Fruit fly (Drosophila melanogaster) whole organism, embryonic: ENCODE results near the gene Bdp1.

Experiments
- CG10147 ChIP-seq: fragments of 200-800 bp; sonication (Bioruptor generic); optimal IDR thresholded peaks from 2 replicates; lab custom pipeline; 2019; ENCODE audit warnings: missing biosample characterization, mild to moderate bottlenecking, missing genetic modification characterization, moderate library complexity
- CG11504 ChIP-seq: fragments of 200-800 bp; sonication (Bioruptor generic); optimal IDR thresholded peaks from 3 replicates; lab custom pipeline; 2019; ENCODE audit warnings: missing biosample characterization, mild to moderate bottlenecking, missing genetic modification characterization, moderate library complexity
- CG12299 ChIP-seq: fragments of 200-800 bp; sonication (Bioruptor generic); optimal IDR thresholded peaks from 2 replicates; lab custom pipeline; 2018; ENCODE audit warnings: missing biosample characterization, mild to moderate bottlenecking, missing genetic modification characterization
- CG13123 ChIP-seq: fragments of 200-800 bp; sonication (Bioruptor generic); optimal IDR thresholded peaks from 2 replicates; lab custom pipeline; 2016; ENCODE audit warnings: missing biosample characterization, missing genetic modification characterization
- CG13296 ChIP-seq: fragments of 200-800 bp; sonication (Bioruptor generic); optimal IDR thresholded peaks from 3 replicates; lab custom pipeline; 2018; ENCODE audit warnings: missing biosample characterization, mild to moderate bottlenecking, missing genetic modification characterization
- CG13894 ChIP-seq: fragments of 200-800 bp; sonication (Bioruptor generic); optimal IDR thresholded peaks from 3 replicates; lab custom pipeline; 2018; ENCODE audit warnings: missing biosample characterization, mild to moderate bottlenecking, missing genetic modification characterization, moderate library complexity
- CG14441 ChIP-seq: fragments of 200-800 bp; sonication (Bioruptor generic); IDR thresholded peaks from 2 replicates; pipeline ENCODE4 v1.3.6; 2022; ENCODE audit warnings: missing biosample characterization, missing genetic modification characterization
- CG17328 ChIP-seq: fragments of 200-800 bp; sonication (Bioruptor generic); IDR thresholded peaks from 2 replicates; pipeline ENCODE4 v1.3.6; 2022; ENCODE audit warnings: missing biosample characterization, missing genetic modification characterization
- CG2120 ChIP-seq: fragments of 200-800 bp; sonication (Bioruptor generic); optimal IDR thresholded peaks from 3 replicates; lab custom pipeline; 2016; ENCODE audit warnings: missing biosample characterization, missing genetic modification characterization
- CG33213 ChIP-seq: fragments of 200-800 bp; sonication (Bioruptor generic); optimal IDR thresholded peaks from 3 replicates; lab custom pipeline; 2016; ENCODE audit warnings: missing biosample characterization, missing genetic modification characterization
- CG3838 ChIP-seq: fragments of 200-800 bp; sonication (Bioruptor generic); optimal IDR thresholded peaks from 3 replicates; lab custom pipeline; 2016; ENCODE audit warnings: missing biosample characterization, missing genetic modification characterization
- CG43689 ChIP-seq: fragments of 200-800 bp; sonication (Bioruptor generic); IDR thresholded peaks from 2 replicates; pipeline ENCODE4 v1.3.6; 2022; ENCODE audit warnings: missing biosample characterization, missing genetic modification characterization
- CG4820 ChIP-seq: fragments of 200-800 bp; sonication (Bioruptor generic); optimal IDR thresholded peaks from 3 replicates; lab custom pipeline; 2016; ENCODE audit warnings: missing biosample characterization, missing genetic modification characterization
- CG5180 ChIP-seq: fragments of 200-800 bp; sonication (Bioruptor generic); optimal IDR thresholded peaks from 3 replicates; lab custom pipeline; 2017; ENCODE audit warnings: missing biosample characterization, missing genetic modification characterization, mild to moderate bottlenecking, moderate library complexity, missing genetic modification reagents
- CG5953 ChIP-seq: fragments of 200-800 bp; sonication (Bioruptor generic); IDR thresholded peaks from 2 replicates; pipeline ENCODE4 v1.3.6; 2022; ENCODE audit warnings: missing biosample characterization, missing genetic modification characterization
- CG7271 ChIP-seq: fragments of 200-800 bp; sonication (Bioruptor generic); optimal IDR thresholded peaks from 2 replicates; lab custom pipeline; 2018; ENCODE audit warnings: missing biosample characterization, mild to moderate bottlenecking, missing genetic modification characterization, moderate library complexity
- CG7745 ChIP-seq: fragments of 200-800 bp; sonication (Bioruptor generic); optimal IDR thresholded peaks from 2 replicates; lab custom pipeline; 2018; ENCODE audit warnings: missing biosample characterization, mild to moderate bottlenecking, missing genetic modification characterization, moderate library complexity
- CG9932 ChIP-seq: fragments of 200-800 bp; sonication (Bioruptor generic); IDR thresholded peaks from 2 replicates; pipeline ENCODE4 v1.3.6; 2022; ENCODE audit warnings: missing biosample characterization, missing genetic modification characterization
- Dip3 ChIP-seq: fragments of 200-800 bp; sonication (Bioruptor generic); optimal IDR thresholded peaks from 3 replicates; lab custom pipeline; 2016; ENCODE audit warnings: missing biosample characterization, missing genetic modification characterization
- Eip74EF ChIP-seq, 2 experiments: fragments of 200-800 bp in 1 of 2; fragments of >200 bp in 1 of 2; sonication (Bioruptor generic) in 1 of 2; optimal IDR thresholded peaks; 2 replicates each; lab custom pipeline; 2017 to 2019; ENCODE audit warnings: missing biosample characterization in 2 of 2, missing genetic modification characterization in 2 of 2, mild to moderate bottlenecking in 1 of 2, moderate library complexity in 1 of 2
- H15 ChIP-seq: fragments of 200-800 bp; sonication (Bioruptor generic); IDR thresholded peaks from 3 replicates; pipeline ENCODE4 v1.3.6; 2022; ENCODE audit warnings: missing biosample characterization, missing genetic modification characterization
- Hand ChIP-seq: fragments of 200-800 bp; sonication (Bioruptor generic); optimal IDR thresholded peaks from 2 replicates; lab custom pipeline; 2017; ENCODE audit warnings: mild to moderate bottlenecking, missing biosample characterization, missing genetic modification reagents, missing genetic modification characterization
- Hey ChIP-seq: fragments of 200-800 bp; sonication (Bioruptor generic); optimal IDR thresholded peaks from 3 replicates; lab custom pipeline; 2018; ENCODE audit warnings: missing biosample characterization, mild to moderate bottlenecking, missing genetic modification characterization
- HmgD ChIP-seq: fragments of 200-800 bp; sonication (Bioruptor generic); optimal IDR thresholded peaks from 3 replicates; lab custom pipeline; 2016; ENCODE audit warnings: missing biosample characterization, missing genetic modification characterization
- Nf-YB ChIP-seq: fragments of 200-800 bp; sonication (Bioruptor generic); optimal IDR thresholded peaks from 3 replicates; lab custom pipeline; 2019; ENCODE audit warnings: missing biosample characterization, mild to moderate bottlenecking, missing genetic modification characterization, moderate library complexity
- Poxn ChIP-seq: fragments of 200-800 bp; sonication (Bioruptor generic); IDR thresholded peaks from 2 replicates; pipeline ENCODE4 v1.3.6; 2022; ENCODE audit warnings: missing biosample characterization, missing genetic modification characterization
- Stat92E ChIP-seq, 3 experiments: fragments of >200 bp in 2 of 3; fragments of 200-800 bp in 1 of 3; sonication (Bioruptor generic) in 1 of 3; optimal IDR thresholded peaks; 2 replicates each; lab custom pipeline; 2017 to 2019; ENCODE audit warnings: missing biosample characterization in 3 of 3, missing genetic modification characterization in 3 of 3, mild to moderate bottlenecking in 1 of 3, moderate library complexity in 1 of 3
- Xbp1 ChIP-seq: fragments of 200-800 bp; sonication (Bioruptor generic); optimal IDR thresholded peaks from 3 replicates; lab custom pipeline; 2016; ENCODE audit warnings: missing biosample characterization, mild to moderate bottlenecking, missing genetic modification characterization
- aop ChIP-seq: fragments of 200-800 bp; sonication (Bioruptor generic); IDR thresholded peaks from 2 replicates; pipeline ENCODE4 v1.3.6; 2022; ENCODE audit warnings: missing biosample characterization, missing genetic modification characterization
- ash1 ChIP-seq: fragments of 200-800 bp; sonication (Bioruptor generic); optimal IDR thresholded peaks from 2 replicates; lab custom pipeline; 2018; ENCODE audit warnings: missing biosample characterization, mild to moderate bottlenecking, missing genetic modification characterization
- az2 ChIP-seq: fragments of 200-800 bp; sonication (Bioruptor generic); optimal IDR thresholded peaks from 3 replicates; lab custom pipeline; 2016; ENCODE audit warnings: missing biosample characterization, missing genetic modification characterization
- crp ChIP-seq, 2 experiments: fragments of 200-800 bp; sonication (Bioruptor generic); optimal IDR thresholded peaks; 2 replicates in 1 of 2; 3 replicates in 1 of 2; lab custom pipeline; 2017; ENCODE audit warnings: missing biosample characterization in 2 of 2, missing genetic modification characterization in 2 of 2, mild to moderate bottlenecking in 1 of 2, moderate library complexity in 1 of 2
- danr ChIP-seq: fragments of 200-800 bp; sonication (Bioruptor generic); IDR thresholded peaks from 2 replicates; pipeline ENCODE4 v1.3.6; 2022; ENCODE audit warnings: missing biosample characterization, missing genetic modification characterization
- dmrt11E ChIP-seq: fragments of 200-800 bp; sonication (Bioruptor generic); optimal IDR thresholded peaks from 3 replicates; lab custom pipeline; 2018; ENCODE audit warnings: missing biosample characterization, mild to moderate bottlenecking, missing genetic modification characterization, moderate library complexity
- fu2 ChIP-seq: fragments of 200-800 bp; sonication (Bioruptor generic); optimal IDR thresholded peaks from 2 replicates; lab custom pipeline; 2016; ENCODE audit warnings: missing biosample characterization, missing genetic modification characterization
- gcm2 ChIP-seq: fragments of 200-800 bp; sonication (Bioruptor generic); optimal IDR thresholded peaks from 2 replicates; lab custom pipeline; 2016; ENCODE audit warnings: missing biosample characterization, missing genetic modification characterization
- ham ChIP-seq: fragments of 200-800 bp; sonication (Bioruptor generic); IDR thresholded peaks from 2 replicates; pipeline ENCODE4 v1.3.6; 2022; ENCODE audit warnings: missing biosample characterization, missing genetic modification characterization
- jing ChIP-seq: fragments of 200-800 bp; sonication (Bioruptor generic); optimal IDR thresholded peaks from 2 replicates; lab custom pipeline; 2018; ENCODE audit warnings: missing biosample characterization, mild to moderate bottlenecking, missing genetic modification characterization
- kni ChIP-seq: fragments of 200-800 bp; sonication (Bioruptor generic); optimal IDR thresholded peaks from 3 replicates; lab custom pipeline; 2017; ENCODE audit warnings: mild to moderate bottlenecking, missing biosample characterization, missing genetic modification reagents, missing genetic modification characterization
- otp ChIP-seq: fragments of 200-800 bp; sonication (Bioruptor generic); IDR thresholded peaks from 3 replicates; pipeline ENCODE4, ENCODE4 v1.3.6; 2022; ENCODE audit warnings: missing biosample characterization, missing genetic modification characterization
- pfk ChIP-seq: fragments of 200-800 bp; sonication (Bioruptor generic); optimal IDR thresholded peaks from 2 replicates; lab custom pipeline; 2018; ENCODE audit warnings: missing biosample characterization, mild to moderate bottlenecking, missing genetic modification characterization, moderate library complexity
- pita ChIP-seq: fragments of 200-800 bp; sonication (Bioruptor generic); optimal IDR thresholded peaks from 2 replicates; lab custom pipeline; 2017; ENCODE audit warnings: missing biosample characterization, mild to moderate bottlenecking, missing genetic modification characterization
- run ChIP-seq: fragments of 200-800 bp; sonication (Bioruptor generic); optimal IDR thresholded peaks from 3 replicates; lab custom pipeline; 2018; ENCODE audit warnings: missing biosample characterization, mild to moderate bottlenecking, missing genetic modification characterization
- sens-2 ChIP-seq: fragments of 200-800 bp; sonication (Bioruptor generic); IDR thresholded peaks from 2 replicates; pipeline ENCODE4 v1.3.6; 2022; ENCODE audit warnings: missing biosample characterization, missing genetic modification characterization
- shn ChIP-seq: fragments of 200-800 bp; sonication (Bioruptor generic); optimal IDR thresholded peaks from 3 replicates; lab custom pipeline; 2016; ENCODE audit warnings: missing biosample characterization, missing genetic modification characterization
- slp2 ChIP-seq: fragments of 200-800 bp; sonication (Bioruptor generic); optimal IDR thresholded peaks from 2 replicates; lab custom pipeline; 2016; ENCODE audit warnings: missing biosample characterization, missing genetic modification characterization
- sqz ChIP-seq: fragments of 200-800 bp; sonication (Bioruptor generic); optimal IDR thresholded peaks from 3 replicates; lab custom pipeline; 2018; ENCODE audit warnings: missing biosample characterization, mild to moderate bottlenecking, missing genetic modification characterization
- sr ChIP-seq: fragments of 200-800 bp; sonication (Bioruptor generic); IDR thresholded peaks from 3 replicates; pipeline ENCODE4 v1.3.6; 2022; ENCODE audit warnings: missing biosample characterization, missing genetic modification characterization
- toy ChIP-seq: fragments of 200-800 bp; sonication (Bioruptor generic); IDR thresholded peaks from 2 replicates; pipeline ENCODE4 v1.3.6; 2022; ENCODE audit warnings: missing biosample characterization, missing genetic modification characterization
- zen2 ChIP-seq: fragments of 200-800 bp; sonication (Bioruptor generic); IDR thresholded peaks from 3 replicates; pipeline ENCODE4 v1.3.6; 2022; ENCODE audit warnings: missing biosample characterization, missing genetic modification characterization; ENCODE audit not compliant: partially characterized antibody

Gene Bdp1

DNA sequence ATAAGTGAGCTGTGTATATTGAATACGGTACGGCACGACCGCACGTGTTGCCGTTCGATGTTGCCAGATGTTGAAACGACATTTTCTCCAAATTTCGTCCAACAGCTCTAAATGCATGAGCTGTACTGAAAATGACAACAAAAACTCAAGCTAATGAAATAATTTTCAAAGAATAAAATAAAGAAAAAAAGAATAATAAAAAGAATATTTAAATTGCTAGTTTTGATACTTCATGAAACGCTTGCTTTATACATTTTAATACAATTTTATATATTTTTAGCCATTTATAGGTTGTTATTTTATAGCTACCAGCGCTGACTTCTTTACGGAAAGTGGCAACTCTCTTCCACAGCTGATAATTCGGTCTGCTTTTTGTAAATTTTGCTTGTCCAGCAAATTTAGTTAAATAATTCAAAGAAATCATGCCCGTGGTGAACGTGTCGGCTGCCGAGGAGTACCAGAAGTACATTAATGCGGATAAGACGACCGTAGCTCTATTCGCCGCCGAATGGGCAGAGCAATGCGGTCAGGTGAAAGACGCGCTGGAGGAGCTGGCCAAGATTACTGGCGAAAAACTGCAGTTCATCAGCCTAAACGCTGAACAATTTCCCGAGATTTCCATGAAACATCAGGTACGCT lies 7.5 kb downstream of the Bdp1 start, which contains the start of the genes Nnp-1 and Grx3 (continued):
- TF ChIP-seq CG13296 (GFP tag; lab: Kevin White, UChicago) (no peak), CG11504 (no peak), CG5180 (GFP tag; lab: Kevin White, UChicago) (peak; percentile 71), CG2120 (GFP tag; lab: Kevin White, UChicago) (peak; percentile 52), ash1 (GFP tag; lab: Kevin White, UChicago) (no peak), gcm2 (GFP tag; lab: Kevin White, UChicago) (no peak), CG4820 (peak; percentile 45), pfk (GFP tag; lab: Kevin White, UChicago) (no peak), danr (GFP tag; lab: Robert Waterston, UW) (no peak), dmrt11E (peak; percentile 61), sqz (GFP tag; lab: Kevin White, UChicago) (no peak), CG10147 (GFP tag; lab: Kevin White, UChicago) (no peak), sens-2 (no peak), CG33213 (GFP tag; lab: Kevin White, UChicago) (no peak), Dip3 (GFP tag; lab: Kevin White, UChicago) (no peak), Hey (no peak), CG9932 (GFP tag; lab: Robert Waterston, UW) (peak; percentile 71), kni (no peak), sr (no peak), fu2 (GFP tag; lab: Kevin White, UChicago) (no peak), Eip74EF (GFP tag; optimal IDR thresholded peaks at IDR 0.05; lab: Kevin White, UChicago) (no peak), HmgD (GFP tag; lab: Kevin White, UChicago) (no peak), crp (GFP tag; optimal IDR thresholded peaks at IDR 0.05; lab: Kevin White, UChicago) (peak; percentile 64 to 91), Xbp1 (peak; percentile 53), jing (GFP tag; lab: Kevin White, UChicago) (no peak), CG13123 (GFP tag; lab: Kevin White, UChicago) (no peak), otp (no peak), pita (no peak), Hand (GFP tag; lab: Kevin White, UChicago) (no peak), ham (GFP tag; lab: Robert Waterston, UW) (no peak), CG12299 (tag; lab: Kevin White, UChicago) (peak; percentile 46), run (no peak), Stat92E (GFP tag; optimal IDR thresholded peaks at IDR 0.05; lab: Kevin White, UChicago) (no peak), Poxn (no peak), aop (GFP tag; lab: Robert Waterston, UW) (no peak), CG3838 (GFP tag; lab: Kevin White, UChicago) (no peak), CG7271 (tag; lab: Kevin White, UChicago) (no peak), CG7745 (tag; lab: Kevin White, UChicago) (no peak), CG5953 (GFP tag; lab: Robert Waterston, UW) (no peak), slp2 (GFP tag; lab: Kevin White, UChicago) (no peak), CG13894 (tag; lab: Kevin White, UChicago) (no peak), CG17328 (GFP tag; lab: Robert Waterston, UW) (no peak), shn (GFP tag; lab: Kevin White, UChicago) (no peak), H15 (no peak), toy (no peak), Nf-YB (GFP tag; lab: Kevin White, UChicago) (no peak), CG43689 (GFP tag; lab: Robert Waterston, UW) (no peak), az2 (GFP tag; lab: Kevin White, UChicago) (peak; percentile 21), zen2 (GFP tag; lab: Robert Waterston, UW) (no peak), CG14441 (peak; percentile 13; the same call in 1 of the 2 replicates)
